Comparison of ENCODE assay signal across 1 worm cellular context in the genomic region with DNA sequence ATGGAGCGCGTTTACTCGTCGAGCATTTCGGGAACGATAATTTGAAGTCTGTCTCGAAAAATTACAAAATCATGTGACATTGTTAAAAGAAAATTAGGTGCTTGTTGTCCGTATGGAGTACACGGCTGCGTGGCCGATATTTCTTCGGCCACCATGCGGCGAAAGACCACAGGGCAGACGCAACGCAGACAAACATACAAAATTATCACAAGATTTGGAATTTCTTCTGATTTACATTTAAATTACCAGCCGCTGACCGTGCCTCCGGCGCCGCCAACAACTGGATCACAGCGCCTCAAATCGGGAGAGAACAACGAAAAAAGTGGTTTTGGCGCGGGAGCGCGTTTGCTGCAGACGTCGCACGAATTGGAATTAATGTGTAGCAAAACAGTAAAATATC.
TF ChIP-seq lines count a peak whose summit lies in the region.

No protein-coding gene starts in this region.

TF ChIP-seq in whole organism, L4 larva, 104 proteins besides CTCF, POLR2A, EP300 and RAD21 (continued from another document):
- 0 out of 2 replicates have a peak, but pooled peaks have one; percentile 34 for TF ChIP-seq zip-11 (GFP tag; IDR thresholded peaks at IDR 0.05; lab: Robert Waterston, UW)
- TF ChIP-seq set-16 (GFP tag; IDR thresholded peaks at IDR 0.05; lab: Robert Waterston, UW): peak; percentile 78
- peak; percentile 69 for TF ChIP-seq ces-1 (GFP tag; optimal IDR thresholded peaks at IDR 0.05; lab: Kevin White, UChicago)
